Worm (Caenorhabditis elegans) whole organism, young adult: ENCODE results near the gene F01D5.3.

ENCODE experiments used
- C06A6.2 ChIP-seq: fragments of 200-800 bp; sonication (Bioruptor generic); conservative IDR thresholded peaks from 2 replicates; pipeline ENCODE4 v1.3.6; 2022; ENCODE audit warnings: missing genetic modification characterization, missing compliant biosample characterization
- hrde-1 ChIP-seq: sonication (generic microtip); optimal IDR thresholded peaks from 2 replicates; lab custom pipeline; 2016; ENCODE audit warnings: missing genetic modification characterization, mild to moderate bottlenecking, missing compliant biosample characterization, moderate library complexity, missing genotype, missing genetic modification reagents, borderline replicate concordance
- lin-35 ChIP-seq, 3 experiments: fragments of 150-350 bp in 2 of 3; sonication (generic microtip) in 1 of 3; optimal IDR thresholded peaks; 2 replicates each; lab custom pipeline; 2014 to 2018; ENCODE audit warnings: missing biosample characterization in 3 of 3, missing genetic modification characterization in 3 of 3, missing genetic modification reagents in 3 of 3
- nfya-1 ChIP-seq: sonication (generic microtip); optimal IDR thresholded peaks from 2 replicates; lab custom pipeline; 2017; ENCODE audit warnings: antibody characterized with exemption, missing compliant biosample characterization, missing genetic modification characterization, borderline replicate concordance; ENCODE audit not compliant: insufficient read depth
- ztf-6 ChIP-seq: fragments of 200-800 bp; sonication (Bioruptor generic); IDR thresholded peaks from 2 replicates; pipeline ENCODE4 v1.3.6; 2022; ENCODE audit warnings: missing genetic modification reagents, missing genetic modification characterization, missing compliant biosample characterization

- TF ChIP-seq hrde-1 (tag; lab: Kevin White, UChicago) (no peak), ztf-6 (GFP tag; lab: Robert Waterston, UW) (no peak), lin-35 (GFP tag; optimal IDR thresholded peaks at IDR 0.05; lab: Kevin White, UChicago) (no peak), nfya-1 (tag; lab: Kevin White, UChicago) (no peak), C06A6.2 (no peak)
Observed at ce11 chrII:13954979-13955378, 45.0 kb downstream of the F01D5.3 start.
